Worm (Caenorhabditis elegans): ENCODE measurements around the gene ced-3.

Gene ced-3

ce11 chrIV:13240842-13241143 lies 36.9 kb upstream of the ced-3 start, which contains the start of gene lin-54:
lin-54 (plus strand) TSS chrIV:13241044.
- TF ChIP-seq dve-1 (tag; optimal IDR thresholded peaks at IDR 0.05; ENCODE audit: insufficient read depth) (no peak), nhr-48 (tag; optimal IDR thresholded peaks at IDR 0.05) (no peak), rbr-2 (tag; optimal IDR thresholded peaks at IDR 0.05) (no peak), zfp-2 (tag; optimal IDR thresholded peaks at IDR 0.05) (no peak), nhr-102 (tag; optimal IDR thresholded peaks at IDR 0.05) (no peak), mep-1 (tag; optimal IDR thresholded peaks at IDR 0.05) (no peak), hmg-1.1 (GFP tag; IDR thresholded peaks at IDR 0.05) (no peak), dmd-6 (GFP tag; IDR thresholded peaks at IDR 0.05) (no peak), daf-8 (GFP tag; IDR thresholded peaks at IDR 0.05) (no peak), spr-1 (tag; optimal IDR thresholded peaks at IDR 0.05) (no peak)

ce11 chrIV:13240078-13240841 lies 36.3 kb upstream of the ced-3 start, which contains the start of gene rpl-12:
rpl-12 (minus strand) TSS chrIV:13240651.
- TF ChIP-seq nhr-11 (tag; optimal IDR thresholded peaks at IDR 0.05) (peak; percentile 99), nhr-42 (GFP tag; IDR thresholded peaks at IDR 0.05) (peak; percentile 98), nhr-41 (GFP tag; IDR thresholded peaks at IDR 0.05) (peak; percentile 71), mxl-3 (GFP tag; optimal IDR thresholded peaks at IDR 0.05) (no peak), lir-3 (tag; optimal IDR thresholded peaks at IDR 0.05) (peak; percentile 41), ceh-44 (GFP tag; IDR thresholded peaks at IDR 0.05) (peak; percentile 81; the same call in 1 of the 2 replicates), aly-2 (tag; optimal IDR thresholded peaks at IDR 0.05) (peak; percentile 70), pqm-1 (tag; optimal IDR thresholded peaks at IDR 0.05) (peak; percentile 49), unc-39 (tag; optimal IDR thresholded peaks at IDR 0.05) (no peak), mep-1 (tag; optimal IDR thresholded peaks at IDR 0.05) (peak; percentile 99), aha-1 (tag) (peak; percentile 99), spr-1 (tag; optimal IDR thresholded peaks at IDR 0.05) (peak; percentile 97), F10B5.3 (tag; optimal IDR thresholded peaks at IDR 0.05) (peak; percentile 90), ztf-7 (tag; optimal IDR thresholded peaks at IDR 0.05) (peak; percentile 97), rbr-2 (tag; optimal IDR thresholded peaks at IDR 0.05) (peak; percentile 98), mdl-1 (tag; optimal IDR thresholded peaks at IDR 0.05) (peak in 1 of 2 experiments; percentile 89), lim-7 (GFP tag; IDR thresholded peaks at IDR 0.05) (peak; percentile 54; the same call in 1 of the 2 replicates), set-16 (GFP tag; IDR thresholded peaks at IDR 0.05) (peak; percentile 40), R02D3.7 (tag; optimal IDR thresholded peaks at IDR 0.05) (no peak), vab-7 (GFP tag; IDR thresholded peaks at IDR 0.05) (peak; percentile 97), tag-97 (GFP tag; IDR thresholded peaks at IDR 0.05) (no peak), hlh-30 (tag; optimal IDR thresholded peaks at IDR 0.05; ENCODE audit: insufficient read depth) (peak; percentile 97), cey-2 (tag; optimal IDR thresholded peaks at IDR 0.05; ENCODE audit: borderline replicate concordance, insufficient read depth) (peak; percentile 53), daf-8 (GFP tag; IDR thresholded peaks at IDR 0.05) (no peak), F44E2.7 (GFP tag; IDR thresholded peaks at IDR 0.05) (no peak), hmg-1.1 (GFP tag; IDR thresholded peaks at IDR 0.05) (peak; percentile 98), nhr-77 (tag; optimal IDR thresholded peaks at IDR 0.05) (peak; percentile 98), madf-9 (GFP tag; conservative IDR thresholded peaks at IDR 0.05) (peak; percentile 97), fos-1 (tag; optimal IDR thresholded peaks at IDR 0.05) (peak; percentile 65), tra-1 (GFP tag; IDR thresholded peaks at IDR 0.05) (peak; percentile 98), fkh-10 (GFP tag; optimal IDR thresholded peaks at IDR 0.05) (peak; percentile 100), Y75B8A.6 (GFP tag; IDR thresholded peaks at IDR 0.05) (peak; percentile 97), nhr-25 (tag; optimal IDR thresholded peaks at IDR 0.05; ENCODE audit: borderline replicate concordance, insufficient read depth) (peak; percentile 96), nhr-102 (tag; optimal IDR thresholded peaks at IDR 0.05) (peak; percentile 98), daf-12 (tag; optimal IDR thresholded peaks at IDR 0.05) (no peak), ceh-62 (tag; optimal IDR thresholded peaks at IDR 0.05) (no peak), lin-1 (GFP tag; IDR thresholded peaks at IDR 0.05) (peak; percentile 90), ceh-82 (tag; optimal IDR thresholded peaks at IDR 0.05) (peak; percentile 22), sdz-12 (GFP tag; optimal IDR thresholded peaks at IDR 0.05) (peak; percentile 46), T20F7.1 (GFP tag; optimal IDR thresholded peaks at IDR 0.05) (peak; percentile 96), pha-4 (GFP tag; IDR thresholded peaks at IDR 0.05) (peak; percentile 97), pha-4 (tag; optimal IDR thresholded peaks at IDR 0.05) (peak; percentile 99), madf-5 (GFP tag; IDR thresholded peaks at IDR 0.05) (peak; percentile 54 to 83; a peak in 3 of 4 replicates), nhr-237 (tag; optimal IDR thresholded peaks at IDR 0.05) (peak; percentile 43)
